Worm (Caenorhabditis elegans) whole organism, L2 larva: Measurements from ENCODE around the gene cwp-1.

Experiments used
- C34F6.9 ChIP-seq: fragments of 150-350 bp; optimal IDR thresholded peaks from 2 replicates; lab custom pipeline; 2014; ENCODE audit warnings: missing biosample characterization, missing genetic modification characterization
- F13H6.1 ChIP-seq: sonication (generic microtip); optimal IDR thresholded peaks from 2 replicates; lab custom pipeline; 2016; ENCODE audit warnings: missing genetic modification characterization, missing compliant biosample characterization
- R02D3.7 ChIP-seq: fragments of 150-350 bp; optimal IDR thresholded peaks from 2 replicates; lab custom pipeline; 2014; ENCODE audit warnings: missing biosample characterization, missing genetic modification characterization
- Y55F3AM.14 ChIP-seq: fragments of 200-800 bp; sonication (Bioruptor generic); optimal IDR thresholded peaks from 2 replicates; lab custom pipeline; 2018; ENCODE audit warnings: mild to moderate bottlenecking, missing genetic modification characterization, missing compliant biosample characterization
- ZK546.5 ChIP-seq: sonication (generic microtip); optimal IDR thresholded peaks from 2 replicates; lab custom pipeline; 2017; ENCODE audit warnings: missing biosample characterization, missing genetic modification characterization
- alr-1 ChIP-seq: fragments of 150-350 bp; optimal IDR thresholded peaks from 2 replicates; lab custom pipeline; 2014; ENCODE audit warnings: missing biosample characterization, missing genetic modification characterization
- aly-2 ChIP-seq: fragments of 150-350 bp; optimal IDR thresholded peaks from 2 replicates; lab custom pipeline; 2014; ENCODE audit warnings: missing biosample characterization, missing genetic modification characterization
- ama-1 ChIP-seq: fragments of 150-350 bp; optimal IDR thresholded peaks from 2 replicates; lab custom pipeline; 2018; ENCODE audit warnings: inconsistent platforms
- blmp-1 ChIP-seq: sonication (generic microtip); optimal IDR thresholded peaks from 2 replicates; lab custom pipeline; 2017; ENCODE audit warnings: missing genetic modification characterization, mild to moderate bottlenecking, missing compliant biosample characterization, antibody characterized with exemption, moderate library complexity; ENCODE audit not compliant: insufficient read depth
- ceh-16 ChIP-seq: fragments of 150-350 bp; optimal IDR thresholded peaks from 2 replicates; lab custom pipeline; 2014; ENCODE audit warnings: missing biosample characterization, missing genetic modification characterization
- ceh-82 ChIP-seq: fragments of 150-350 bp; optimal IDR thresholded peaks from 2 replicates; lab custom pipeline; 2014; ENCODE audit warnings: missing biosample characterization, missing genetic modification characterization
- crh-2 ChIP-seq: sonication (generic microtip); optimal IDR thresholded peaks from 2 replicates; lab custom pipeline; 2017; ENCODE audit warnings: missing biosample characterization, missing genetic modification characterization
- dmd-4 ChIP-seq: sonication (generic microtip); optimal IDR thresholded peaks from 2 replicates; lab custom pipeline; 2017; ENCODE audit warnings: missing biosample characterization, missing genetic modification characterization
- egl-27 ChIP-seq: sonication (generic microtip); optimal IDR thresholded peaks from 3 replicates; lab custom pipeline; 2017; ENCODE audit warnings: missing biosample characterization, missing genetic modification reagents, missing genetic modification characterization
- elt-1 ChIP-seq: fragments of 150-350 bp; optimal IDR thresholded peaks from 2 replicates; lab custom pipeline; 2014; ENCODE audit warnings: missing biosample characterization, missing genetic modification characterization
- elt-3 ChIP-seq: sonication (generic microtip); optimal IDR thresholded peaks from 2 replicates; lab custom pipeline; 2017; ENCODE audit warnings: missing biosample characterization, missing genetic modification characterization
- fos-1 ChIP-seq: fragments of 150-350 bp; optimal IDR thresholded peaks from 2 replicates; lab custom pipeline; 2014; ENCODE audit warnings: missing biosample characterization, missing genetic modification characterization
- gmeb-1 ChIP-seq: fragments of 150-350 bp; optimal IDR thresholded peaks from 2 replicates; lab custom pipeline; 2014; ENCODE audit warnings: missing biosample characterization, missing genetic modification characterization
- lin-11 ChIP-seq: fragments of 150-350 bp; sonication (generic microtip); optimal IDR thresholded peaks from 2 replicates; lab custom pipeline; 2014; ENCODE audit warnings: missing biosample characterization, missing genetic modification characterization, inconsistent platforms, mixed read lengths
- lin-13 ChIP-seq: fragments of 150-350 bp; optimal IDR thresholded peaks from 2 replicates; lab custom pipeline; 2014; ENCODE audit warnings: missing biosample characterization, missing genetic modification reagents, missing genetic modification characterization
- lin-39 ChIP-seq: fragments of 150-350 bp; optimal IDR thresholded peaks from 2 replicates; lab custom pipeline; 2014; ENCODE audit warnings: missing biosample characterization, missing genetic modification reagents, missing genetic modification characterization
- lsy-2 ChIP-seq, 2 experiments: fragments of 150-350 bp in 1 of 2; sonication (generic microtip) in 1 of 2; optimal IDR thresholded peaks; 2 replicates each; lab custom pipeline; 2014 to 2017; ENCODE audit warnings: missing biosample characterization in 2 of 2, missing genetic modification characterization in 2 of 2
- mab-5 ChIP-seq: fragments of 150-350 bp; optimal IDR thresholded peaks from 2 replicates; lab custom pipeline; 2014; ENCODE audit warnings: missing biosample characterization, missing genetic modification characterization
- mbf-1 ChIP-seq: sonication (generic microtip); optimal IDR thresholded peaks from 2 replicates; lab custom pipeline; 2017; ENCODE audit warnings: missing biosample characterization, missing genetic modification characterization
- mdl-1 ChIP-seq, 2 experiments: fragments of 150-350 bp in 1 of 2; sonication (generic microtip) in 1 of 2; optimal IDR thresholded peaks; 2 replicates each; lab custom pipeline; 2017; ENCODE audit warnings: missing biosample characterization in 2 of 2, missing genetic modification characterization in 2 of 2
- nhr-10 ChIP-seq: sonication (generic microtip); optimal IDR thresholded peaks from 2 replicates; lab custom pipeline; 2017; ENCODE audit warnings: missing biosample characterization, missing genetic modification characterization
- nhr-11 ChIP-seq: fragments of 150-350 bp; optimal IDR thresholded peaks from 2 replicates; lab custom pipeline; 2014; ENCODE audit warnings: missing biosample characterization, missing genetic modification characterization
- nhr-12 ChIP-seq: fragments of 150-350 bp; optimal IDR thresholded peaks from 2 replicates; lab custom pipeline; 2014; ENCODE audit warnings: missing biosample characterization, missing genetic modification characterization
- nhr-129 ChIP-seq: fragments of 150-350 bp; optimal IDR thresholded peaks from 2 replicates; lab custom pipeline; 2014; ENCODE audit warnings: missing biosample characterization, missing genetic modification characterization
- nhr-21 ChIP-seq: fragments of 150-350 bp; optimal IDR thresholded peaks from 2 replicates; lab custom pipeline; 2014; ENCODE audit warnings: missing biosample characterization, missing genetic modification characterization
- nhr-23 ChIP-seq: fragments of 150-350 bp; optimal IDR thresholded peaks from 2 replicates; lab custom pipeline; 2014; ENCODE audit warnings: missing biosample characterization, missing genetic modification reagents, missing genetic modification characterization
- nhr-237 ChIP-seq: fragments of 150-350 bp; optimal IDR thresholded peaks from 2 replicates; lab custom pipeline; 2014; ENCODE audit warnings: missing biosample characterization, missing genetic modification characterization
- nhr-25 ChIP-seq: fragments of 150-350 bp; sonication (generic microtip); optimal IDR thresholded peaks from 3 replicates; lab custom pipeline; 2014; ENCODE audit warnings: missing biosample characterization, missing genetic modification characterization
- nhr-6 ChIP-seq: fragments of 150-350 bp; optimal IDR thresholded peaks from 2 replicates; lab custom pipeline; 2014; ENCODE audit warnings: missing biosample characterization, missing genetic modification characterization
- nhr-77 ChIP-seq: fragments of 150-350 bp; optimal IDR thresholded peaks from 2 replicates; lab custom pipeline; 2014; ENCODE audit warnings: missing biosample characterization, missing genetic modification characterization
- peb-1 ChIP-seq: fragments of 150-350 bp; optimal IDR thresholded peaks from 2 replicates; lab custom pipeline; 2014; ENCODE audit warnings: missing biosample characterization, missing genetic modification characterization
- sem-4 ChIP-seq: fragments of 150-350 bp; optimal IDR thresholded peaks from 2 replicates; lab custom pipeline; 2014; ENCODE audit warnings: missing biosample characterization, missing genetic modification reagents, missing genetic modification characterization
- skn-1 ChIP-seq: sonication (generic microtip); optimal IDR thresholded peaks from 2 replicates; lab custom pipeline; 2017; ENCODE audit warnings: missing biosample characterization, missing genetic modification characterization
- sma-3 ChIP-seq: sonication (generic microtip); optimal IDR thresholded peaks from 2 replicates; lab custom pipeline; 2016; ENCODE audit warnings: missing genetic modification reagents, missing genetic modification characterization, missing compliant biosample characterization
- sma-9 ChIP-seq, 2 experiments: fragments of 150-350 bp in 1 of 2; sonication (generic microtip) in 1 of 2; optimal IDR thresholded peaks; 2 replicates each; lab custom pipeline; 2014 to 2016; ENCODE audit warnings: missing genetic modification characterization in 2 of 2, mild to moderate bottlenecking in 1 of 2, missing biosample characterization in 1 of 2, missing compliant biosample characterization in 1 of 2, missing genetic modification reagents in 1 of 2, moderate library complexity in 1 of 2
- snpc-4 ChIP-seq: fragments of 150-350 bp; optimal IDR thresholded peaks from 2 replicates; lab custom pipeline; 2014; ENCODE audit warnings: missing biosample characterization, missing genetic modification characterization
- unc-39 ChIP-seq: fragments of 150-350 bp; optimal IDR thresholded peaks from 2 replicates; lab custom pipeline; 2014; ENCODE audit warnings: missing biosample characterization, missing genetic modification characterization
- unc-55 ChIP-seq: fragments of 150-350 bp; sonication (generic microtip); optimal IDR thresholded peaks from 3 replicates; lab custom pipeline; 2014; ENCODE audit warnings: missing biosample characterization, missing genetic modification reagents, missing genetic modification characterization
- unc-62 ChIP-seq: fragments of 150-350 bp; optimal IDR thresholded peaks from 2 replicates; lab custom pipeline; 2014; ENCODE audit warnings: missing biosample characterization, missing genetic modification reagents, missing genetic modification characterization
- zag-1 ChIP-seq: fragments of 150-350 bp; optimal IDR thresholded peaks from 2 replicates; lab custom pipeline; 2014; ENCODE audit warnings: missing biosample characterization, missing genetic modification characterization
- ztf-1 ChIP-seq: fragments of 200-800 bp; sonication (Bioruptor generic); conservative IDR thresholded peaks from 2 replicates; pipeline ENCODE4 v1.3.6; 2022; ENCODE audit warnings: missing genetic modification characterization, missing compliant biosample characterization
- ztf-11 ChIP-seq: sonication (generic microtip); optimal IDR thresholded peaks from 2 replicates; lab custom pipeline; 2017; ENCODE audit warnings: missing biosample characterization, missing genetic modification characterization
- ztf-4 ChIP-seq: fragments of 150-350 bp; optimal IDR thresholded peaks from 2 replicates; lab custom pipeline; 2014; ENCODE audit warnings: missing biosample characterization, missing genetic modification characterization

Gene cwp-1

DNA sequence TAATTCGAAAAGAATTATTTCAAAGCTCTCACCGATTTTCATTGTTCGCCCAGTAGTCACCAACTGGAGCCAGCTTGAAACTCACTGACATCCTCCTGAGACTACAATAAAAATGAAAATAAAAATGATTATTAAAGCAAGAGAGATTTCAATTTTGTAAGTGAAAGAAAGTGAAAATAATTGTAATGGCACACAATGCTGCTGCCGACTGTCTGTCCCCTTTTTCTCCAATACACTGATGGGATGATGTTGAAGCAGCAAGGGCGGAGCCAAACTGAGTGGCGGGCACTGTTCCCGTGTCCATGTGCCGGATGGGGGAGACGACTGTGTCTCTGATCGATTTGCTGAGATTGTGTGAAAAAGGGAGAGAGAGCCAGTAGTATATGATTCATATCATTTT is 6.8 kb downstream of the cwp-1 start, which contains the start of gene C37H5.14:
Gene C37H5.14 (minus strand): TSS at position 101 of the 400 bp plus-strand sequence.
- no peak for TF ChIP-seq lin-11 (tag; lab: Kevin White, UChicago)
- no peak for TF ChIP-seq unc-62 (GFP tag; lab: Kevin White, UChicago)
- TF ChIP-seq ztf-1 (GFP tag; lab: Robert Waterston, UW), result no peak
- TF ChIP-seq lin-13 (GFP tag; lab: Kevin White, UChicago), result no peak
- no peak for TF ChIP-seq nhr-129 (tag; lab: Kevin White, UChicago)
- TF ChIP-seq nhr-25 (tag; lab: Kevin White, UChicago), result no peak
- no peak for TF ChIP-seq dmd-4 (tag; lab: Kevin White, UChicago)
- no peak for TF ChIP-seq nhr-6
- no peak for TF ChIP-seq elt-1
- no peak for TF ChIP-seq nhr-77 (tag; lab: Kevin White, UChicago)
- no peak for TF ChIP-seq unc-39 (tag; lab: Kevin White, UChicago)
- TF ChIP-seq ztf-11 (tag; lab: Kevin White, UChicago), result no peak
- no peak for TF ChIP-seq egl-27
- no peak for TF ChIP-seq mbf-1 (tag; lab: Kevin White, UChicago)
- TF ChIP-seq fos-1, result no peak
- no peak for TF ChIP-seq ama-1 (lab: Kevin White, UChicago)
- TF ChIP-seq nhr-237 (tag; lab: Kevin White, UChicago), result no peak

DNA sequence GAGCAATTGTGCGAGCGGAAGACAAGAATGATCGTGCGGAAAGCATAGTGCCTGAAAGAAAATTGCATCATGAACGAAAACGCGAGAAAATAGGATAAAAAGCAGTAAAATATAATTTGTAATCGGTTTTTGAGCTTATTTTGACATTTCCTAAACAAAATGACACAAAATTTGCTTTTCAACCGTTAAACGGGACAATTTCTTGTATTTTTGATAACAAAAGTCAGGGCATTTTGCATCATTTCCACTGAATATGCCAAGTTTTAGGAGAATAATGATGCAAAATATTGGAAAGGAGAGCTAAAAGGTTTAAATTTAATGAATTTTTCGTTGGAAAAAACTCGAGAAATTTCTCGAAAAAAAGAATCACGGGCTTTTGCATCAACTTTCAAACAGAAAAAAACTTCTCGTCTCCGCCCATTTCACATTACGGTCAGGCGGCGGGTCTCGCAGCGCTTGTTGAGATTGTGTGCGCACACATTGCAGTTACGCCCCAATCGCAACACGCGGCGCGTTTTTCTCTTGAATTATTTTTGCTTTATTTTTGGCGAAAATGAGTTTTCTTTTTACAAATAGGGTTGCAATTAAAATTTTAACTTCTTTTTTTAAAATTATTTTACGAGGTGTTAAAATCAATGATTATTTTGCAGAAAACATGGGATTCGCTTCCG is 14.2 kb downstream of the cwp-1 start, which contains the start of the genes hsp-6 and C37H5.5:
Gene hsp-6 (minus strand): TSS at position 51 of the 671 bp plus-strand sequence.
Gene C37H5.5 (plus strand): TSS at position 651 of the 671 bp plus-strand sequence.
- TF ChIP-seq R02D3.7 (tag; lab: Kevin White, UChicago) (no peak), ztf-4 (tag; lab: Kevin White, UChicago) (peak; percentile 75), aly-2 (tag; lab: Kevin White, UChicago) (no peak), alr-1 (no peak), nhr-237 (tag; lab: Kevin White, UChicago) (no peak), nhr-77 (tag; lab: Kevin White, UChicago) (no peak), ceh-16 (peak; percentile 61), C34F6.9 (peak; percentile 70), elt-1 (no peak), nhr-11 (tag; lab: Kevin White, UChicago) (no peak), snpc-4 (tag; lab: Kevin White, UChicago) (peak; percentile 39), unc-39 (tag; lab: Kevin White, UChicago) (no peak), lsy-2 (tag; optimal IDR thresholded peaks at IDR 0.05; lab: Kevin White, UChicago) (peak; percentile 42 to 92), gmeb-1 (tag; lab: Kevin White, UChicago) (peak; percentile 79), nhr-12 (no peak), nhr-23 (tag; lab: Kevin White, UChicago) (no peak), unc-55 (GFP tag; lab: Kevin White, UChicago) (peak; percentile 96), sma-3 (GFP tag; lab: Kevin White, UChicago) (peak; percentile 84), lin-39 (tag; lab: Kevin White, UChicago) (no peak), F13H6.1 (tag; lab: Kevin White, UChicago) (peak; percentile 82), mdl-1 (tag; optimal IDR thresholded peaks at IDR 0.05; lab: Kevin White, UChicago) (peak in 1 of 2 experiments; percentile 10), ama-1 (lab: Kevin White, UChicago) (peak; percentile 31), lin-11 (tag; lab: Kevin White, UChicago) (peak; percentile 89), peb-1 (tag; lab: Kevin White, UChicago) (no peak), crh-2 (tag; lab: Kevin White, UChicago) (peak; percentile 88), sma-9 (GFP tag; optimal IDR thresholded peaks at IDR 0.05; lab: Kevin White, UChicago) (peak; percentile 82), sma-9 (tag; optimal IDR thresholded peaks at IDR 0.05; lab: Kevin White, UChicago) (no peak), nhr-25 (tag; lab: Kevin White, UChicago) (peak; percentile 68), lin-13 (GFP tag; lab: Kevin White, UChicago) (peak; percentile 80), skn-1 (tag; lab: Kevin White, UChicago) (no peak), sem-4 (tag; lab: Kevin White, UChicago) (no peak), unc-62 (GFP tag; lab: Kevin White, UChicago) (no peak), egl-27 (no peak), nhr-6 (no peak), blmp-1 (tag; lab: Kevin White, UChicago) (peak; percentile 36), zag-1 (tag; lab: Kevin White, UChicago) (peak; percentile 49), mab-5 (tag; lab: Kevin White, UChicago) (peak; percentile 39), ceh-82 (tag; lab: Kevin White, UChicago) (peak; percentile 76), Y55F3AM.14 (peak; percentile 59), nhr-21 (tag; lab: Kevin White, UChicago) (peak; percentile 49), nhr-10 (tag; lab: Kevin White, UChicago) (no peak), mbf-1 (tag; lab: Kevin White, UChicago) (no peak), ztf-11 (tag; lab: Kevin White, UChicago) (no peak), ZK546.5 (no peak), elt-3 (tag; lab: Kevin White, UChicago) (no peak), ztf-1 (GFP tag; lab: Robert Waterston, UW) (no peak), fos-1 (peak; percentile 70), dmd-4 (tag; lab: Kevin White, UChicago) (no peak), nhr-129 (tag; lab: Kevin White, UChicago) (peak; percentile 78)
